Fruit fly (Drosophila melanogaster) whole organism, prepupa: ENCODE measurements around the gene simj.
A peak's percentile ranks its signal among the peaks of the same experiment; 100 is the strongest.

ENCODE experiments used
- CG10631 ChIP-seq: fragments of 200-800 bp; sonication (Bioruptor generic); optimal IDR thresholded peaks from 2 replicates; lab custom pipeline; 2016; ENCODE audit warnings: missing biosample characterization, missing genetic modification characterization
- CG11902 ChIP-seq: fragments of 200-800 bp; sonication (Bioruptor generic); optimal IDR thresholded peaks from 3 replicates; lab custom pipeline; 2016; ENCODE audit warnings: missing biosample characterization, missing genetic modification characterization
- CG6808 ChIP-seq: fragments of 200-800 bp; sonication (Bioruptor generic); optimal IDR thresholded peaks from 3 replicates; lab custom pipeline; 2017; ENCODE audit warnings: missing biosample characterization, missing genetic modification characterization, mild to moderate bottlenecking, moderate library complexity, missing genetic modification reagents
- CG8119 ChIP-seq: fragments of 200-800 bp; sonication (Bioruptor generic); IDR thresholded peaks from 3 replicates; pipeline ENCODE4 v1.3.6; 2022; ENCODE audit warnings: missing biosample characterization, missing genetic modification characterization
- Hr39 ChIP-seq: fragments of 200-800 bp; sonication (Bioruptor generic); optimal IDR thresholded peaks from 2 replicates; lab custom pipeline; 2016; ENCODE audit warnings: missing biosample characterization, missing genetic modification characterization
- dac ChIP-seq: fragments of 200-800 bp; sonication (Bioruptor generic); optimal IDR thresholded peaks from 2 replicates; lab custom pipeline; 2017; ENCODE audit warnings: missing biosample characterization, mild to moderate bottlenecking, missing genetic modification characterization
- dsx ChIP-seq: fragments of 200-800 bp; optimal IDR thresholded peaks from 3 replicates; lab custom pipeline; 2019; ENCODE audit warnings: missing biosample characterization, mild to moderate bottlenecking, missing genetic modification characterization, moderate library complexity; ENCODE audit not compliant: poor library complexity, severe bottlenecking
- lz ChIP-seq: fragments of 200-800 bp; sonication (Bioruptor generic); optimal IDR thresholded peaks from 3 replicates; lab custom pipeline; 2016; ENCODE audit warnings: missing biosample characterization, missing genetic modification characterization
- salr ChIP-seq, 2 experiments: fragments of 200-800 bp; sonication (Bioruptor generic); optimal IDR thresholded peaks; 3 replicates each; lab custom pipeline; 2016 to 2018; ENCODE audit warnings: missing biosample characterization in 2 of 2, missing genetic modification characterization in 2 of 2, mild to moderate bottlenecking in 1 of 2

The simj gene

DNA sequence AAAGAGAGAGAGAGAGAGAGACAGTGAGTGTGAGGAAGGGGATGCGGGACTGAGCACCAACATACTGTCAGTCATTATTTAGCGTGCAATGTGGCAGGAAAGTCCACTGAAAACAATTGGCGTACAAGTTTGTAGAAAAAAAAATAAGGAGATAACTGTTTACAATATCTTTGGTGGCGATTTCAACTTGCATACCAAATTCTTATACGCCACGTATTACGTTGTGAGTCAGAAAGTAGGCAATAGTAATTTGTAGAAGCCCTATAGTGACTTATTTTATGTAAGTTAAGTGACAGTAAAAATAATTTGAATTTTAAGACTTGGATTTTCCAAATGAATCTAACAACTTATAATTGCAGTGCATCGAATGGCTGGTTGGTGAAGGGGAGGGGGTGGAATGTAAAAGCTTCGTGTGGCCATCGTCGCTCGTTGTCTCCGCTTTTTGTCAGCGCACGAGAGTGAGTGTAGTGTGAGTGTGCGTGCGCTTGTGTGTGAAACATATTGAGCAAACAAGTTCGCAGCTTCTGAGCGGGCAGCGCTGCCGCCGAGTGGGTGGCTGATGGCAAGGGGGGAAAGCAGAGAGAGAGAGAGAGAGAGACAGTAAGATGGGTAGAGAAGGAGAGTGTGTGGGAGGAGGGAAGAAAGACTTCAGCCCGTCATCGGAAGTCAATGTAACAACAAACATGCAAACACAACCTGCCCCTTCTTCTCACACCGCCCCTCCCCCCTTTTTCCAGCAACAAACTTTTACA lies 75.3 kb downstream of the simj start (continued):
- peak; percentile 96 for TF ChIP-seq lz
- peak; percentile 96 for TF ChIP-seq CG10631
- peak; percentile 97 for TF ChIP-seq CG11902
- TF ChIP-seq dsx (GFP tag; lab: Kevin White, UChicago): peak; percentile 63
- peak; percentile 93 for TF ChIP-seq Hr39 (GFP tag; lab: Kevin White, UChicago)
- peak; percentile 94 for TF ChIP-seq CG6808 (GFP tag; lab: Kevin White, UChicago)
- peak; percentile 78 for TF ChIP-seq dac (GFP tag; lab: Kevin White, UChicago)
- TF ChIP-seq CG8119: peak; percentile 96
- peak; percentile 64 to 94 for TF ChIP-seq salr (GFP tag; optimal IDR thresholded peaks at IDR 0.05; lab: Kevin White, UChicago)
